Worm (Caenorhabditis elegans) whole organism, early embryonic: ENCODE data around the gene ddo-2.

Experiments used
- B0310.2 ChIP-seq: sonication (generic microtip); optimal IDR thresholded peaks from 2 replicates; lab custom pipeline; 2016; ENCODE audit warnings: mild to moderate bottlenecking, missing genetic modification characterization, missing compliant biosample characterization
- F13C5.2 ChIP-seq: sonication (generic microtip); optimal IDR thresholded peaks from 2 replicates; lab custom pipeline; 2017; ENCODE audit warnings: mild to moderate bottlenecking, missing genetic modification characterization, inconsistent platforms, missing compliant biosample characterization
- aly-1 ChIP-seq: sonication (generic microtip); optimal IDR thresholded peaks from 2 replicates; lab custom pipeline; 2016; ENCODE audit warnings: missing genetic modification characterization, missing compliant biosample characterization
- ama-1 ChIP-seq: fragments of 150-350 bp; optimal IDR thresholded peaks from 2 replicates; lab custom pipeline; 2014
- ceh-13 ChIP-seq: fragments of 200-800 bp; sonication (Bioruptor generic); optimal IDR thresholded peaks from 2 replicates; lab custom pipeline; 2018; ENCODE audit warnings: mild to moderate bottlenecking, missing genetic modification characterization, missing compliant biosample characterization
- ceh-36 ChIP-seq: sonication (generic microtip); optimal IDR thresholded peaks from 2 replicates; lab custom pipeline; 2016; ENCODE audit warnings: missing genetic modification characterization, inconsistent platforms, missing compliant biosample characterization
- ets-7 ChIP-seq: sonication (generic microtip); optimal IDR thresholded peaks from 2 replicates; lab custom pipeline; 2016; ENCODE audit warnings: missing genotype, missing genetic modification characterization, missing compliant biosample characterization
- flt-1 ChIP-seq: fragments of 200-800 bp; sonication (Bioruptor generic); IDR thresholded peaks from 2 replicates; pipeline ENCODE4 v1.3.6; 2022; ENCODE audit warnings: missing genetic modification characterization, missing compliant biosample characterization
- hmbx-1 ChIP-seq: sonication (generic microtip); optimal IDR thresholded peaks from 2 replicates; lab custom pipeline; 2016; ENCODE audit warnings: mild to moderate bottlenecking, missing genetic modification characterization, missing compliant biosample characterization
- hmg-4 ChIP-seq: fragments of 200-800 bp; sonication (Bioruptor generic); optimal IDR thresholded peaks from 2 replicates; lab custom pipeline; 2018; ENCODE audit warnings: mild to moderate bottlenecking, missing genetic modification characterization, missing compliant biosample characterization
- hnd-1 ChIP-seq: sonication (generic microtip); optimal IDR thresholded peaks from 2 replicates; lab custom pipeline; 2016; ENCODE audit warnings: missing genetic modification characterization, missing compliant biosample characterization
- pes-1 ChIP-seq: fragments of 200-800 bp; sonication (Bioruptor generic); IDR thresholded peaks from 2 replicates; pipeline ENCODE4 v1.3.6; 2022; ENCODE audit warnings: missing genetic modification reagents, missing genetic modification characterization, missing compliant biosample characterization
- scrt-1 ChIP-seq: fragments of 200-800 bp; sonication (Bioruptor generic); IDR thresholded peaks from 2 replicates; pipeline ENCODE4 v1.3.6; 2022; ENCODE audit warnings: missing genetic modification characterization, missing compliant biosample characterization
- sea-1 ChIP-seq: fragments of 200-800 bp; sonication (Bioruptor generic); conservative IDR thresholded peaks from 2 replicates; pipeline ENCODE4 v1.3.6; 2022; ENCODE audit warnings: missing genetic modification characterization, missing compliant biosample characterization
- tbx-11 ChIP-seq: fragments of 200-800 bp; sonication (Bioruptor generic); IDR thresholded peaks from 2 replicates; pipeline ENCODE4 v1.3.6; 2022; ENCODE audit warnings: missing genetic modification characterization, missing compliant biosample characterization
- tbx-37 ChIP-seq: fragments of 200-800 bp; sonication (Bioruptor generic); conservative IDR thresholded peaks from 2 replicates; pipeline ENCODE4 v1.3.6; 2022; ENCODE audit warnings: missing genetic modification reagents, missing genetic modification characterization, missing compliant biosample characterization
- tra-4 ChIP-seq: sonication (generic microtip); optimal IDR thresholded peaks from 2 replicates; lab custom pipeline; 2017; ENCODE audit warnings: missing genetic modification characterization, missing compliant biosample characterization

ddo-2 gene

ce11 chrV:7417018-7417716, 18.3 kb downstream of the ddo-2 start, which contains the start of gene srw-67:
srw-67 (plus strand) TSS chrV:7417660.
- no peak for TF ChIP-seq tbx-37 (GFP tag; lab: Robert Waterston, UW)
- TF ChIP-seq tbx-11 (GFP tag; lab: Robert Waterston, UW) = no peak
- no peak for TF ChIP-seq flt-1 (GFP tag; lab: Robert Waterston, UW)
- TF ChIP-seq ceh-13 (GFP tag; lab: Kevin White, UChicago) = no peak
- TF ChIP-seq sea-1 (GFP tag; lab: Robert Waterston, UW) = no peak
- TF ChIP-seq tra-4 = no peak
- no peak for TF ChIP-seq ceh-36

- TF ChIP-seq pes-1 (GFP tag; lab: Robert Waterston, UW) = no peak
- TF ChIP-seq ceh-36 = no peak
- no peak for TF ChIP-seq ceh-13 (GFP tag; lab: Kevin White, UChicago)
- no peak for TF ChIP-seq scrt-1
- TF ChIP-seq tbx-11 (GFP tag; lab: Robert Waterston, UW) = no peak
- TF ChIP-seq ets-7 (tag; lab: Kevin White, UChicago) = no peak
- no peak for TF ChIP-seq tra-4
- TF ChIP-seq aly-1 (tag; lab: Kevin White, UChicago) = no peak
- TF ChIP-seq hmg-4 (GFP tag; lab: Kevin White, UChicago) = no peak
- TF ChIP-seq sea-1 (GFP tag; lab: Robert Waterston, UW) = no peak
- no peak for TF ChIP-seq F13C5.2 (tag; lab: Kevin White, UChicago)
- no peak for TF ChIP-seq tbx-37 (GFP tag; lab: Robert Waterston, UW)
- TF ChIP-seq ama-1 (lab: Kevin White, UChicago) = no peak
- TF ChIP-seq hnd-1 = no peak
- no peak for TF ChIP-seq flt-1 (GFP tag; lab: Robert Waterston, UW)
- no peak for TF ChIP-seq B0310.2 (tag; lab: Kevin White, UChicago)
- TF ChIP-seq hmbx-1 (tag; lab: Kevin White, UChicago) = no peak
Observed at ce11 chrV:7416569-7416968, 18.9 kb downstream of the ddo-2 start.

- no peak for TF ChIP-seq ceh-36
- TF ChIP-seq hmbx-1 (tag; lab: Kevin White, UChicago) = no peak
- no peak for TF ChIP-seq tra-4
- TF ChIP-seq tbx-37 (GFP tag; lab: Robert Waterston, UW) = no peak
- TF ChIP-seq tbx-11 (GFP tag; lab: Robert Waterston, UW) = no peak
- no peak for TF ChIP-seq flt-1 (GFP tag; lab: Robert Waterston, UW)
- no peak for TF ChIP-seq aly-1 (tag; lab: Kevin White, UChicago)
- TF ChIP-seq scrt-1 = no peak
- no peak for TF ChIP-seq ets-7 (tag; lab: Kevin White, UChicago)
- no peak for TF ChIP-seq pes-1 (GFP tag; lab: Robert Waterston, UW)
- no peak for TF ChIP-seq sea-1 (GFP tag; lab: Robert Waterston, UW)
Observed at ce11 chrV:7415780-7416428, 19.6 kb downstream of the ddo-2 start, which contains the start of gene F18E3.13. F18E3.13 (plus strand) TSS chrV:7416164.

ce11 chrV:7414909-7415308, 20.6 kb downstream of the ddo-2 start, which contains the start of gene F18E3.12:
F18E3.12 (plus strand) TSS chrV:7414985.
- TF ChIP-seq aly-1 (tag; lab: Kevin White, UChicago) (no peak), ets-7 (tag; lab: Kevin White, UChicago) (no peak), F13C5.2 (tag; lab: Kevin White, UChicago) (no peak), scrt-1 (no peak), B0310.2 (tag; lab: Kevin White, UChicago) (no peak), ceh-36 (no peak), hnd-1 (no peak), ama-1 (lab: Kevin White, UChicago) (no peak), tra-4 (no peak), flt-1 (GFP tag; lab: Robert Waterston, UW) (no peak), pes-1 (GFP tag; lab: Robert Waterston, UW) (no peak), sea-1 (GFP tag; lab: Robert Waterston, UW) (no peak), ceh-13 (GFP tag; lab: Kevin White, UChicago) (no peak)

ce11 chrV:7413107-7413774, 22.3 kb downstream of the ddo-2 start, which contains the start of gene F18E3.11:
F18E3.11 (plus strand) TSS chrV:7413482.
- TF ChIP-seq pes-1 (GFP tag; lab: Robert Waterston, UW) = no peak
- TF ChIP-seq ama-1 (lab: Kevin White, UChicago) = no peak
- no peak for TF ChIP-seq ceh-36
- TF ChIP-seq sea-1 (GFP tag; lab: Robert Waterston, UW) = no peak
- no peak for TF ChIP-seq ets-7 (tag; lab: Kevin White, UChicago)
- TF ChIP-seq B0310.2 (tag; lab: Kevin White, UChicago) = no peak
- no peak for TF ChIP-seq tbx-11 (GFP tag; lab: Robert Waterston, UW)
- TF ChIP-seq aly-1 (tag; lab: Kevin White, UChicago) = no peak
- no peak for TF ChIP-seq flt-1 (GFP tag; lab: Robert Waterston, UW)
- TF ChIP-seq scrt-1 = no peak
- TF ChIP-seq hmg-4 (GFP tag; lab: Kevin White, UChicago) = no peak
- no peak for TF ChIP-seq tbx-37 (GFP tag; lab: Robert Waterston, UW)
- TF ChIP-seq F13C5.2 (tag; lab: Kevin White, UChicago) = no peak
- TF ChIP-seq hmbx-1 (tag; lab: Kevin White, UChicago) = no peak
- TF ChIP-seq tra-4 = no peak
- no peak for TF ChIP-seq hnd-1
- no peak for TF ChIP-seq ceh-13 (GFP tag; lab: Kevin White, UChicago)

- TF ChIP-seq flt-1 (GFP tag; lab: Robert Waterston, UW) (no peak), B0310.2 (tag; lab: Kevin White, UChicago) (no peak), F13C5.2 (tag; lab: Kevin White, UChicago) (no peak), hmg-4 (GFP tag; lab: Kevin White, UChicago) (no peak), tra-4 (no peak), ceh-36 (no peak), sea-1 (GFP tag; lab: Robert Waterston, UW) (no peak), aly-1 (tag; lab: Kevin White, UChicago) (no peak)
Observed at ce11 chrV:7411695-7412094, 23.8 kb downstream of the ddo-2 start, which contains the start of gene str-41. str-41 (plus strand) TSS chrV:7411995.
